Fruit fly (Drosophila melanogaster) whole organism, embryonic: ENCODE results near the gene CG15537.

ENCODE experiments used
- CoRest ChIP-seq: fragments of 200-800 bp; sonication (Bioruptor generic); optimal IDR thresholded peaks from 3 replicates; lab custom pipeline; 2018; ENCODE audit warnings: missing biosample characterization, mild to moderate bottlenecking, missing genetic modification characterization, moderate library complexity
- Eip74EF ChIP-seq, 2 experiments: fragments of 200-800 bp in 1 of 2; fragments of >200 bp in 1 of 2; sonication (Bioruptor generic) in 1 of 2; optimal IDR thresholded peaks; 2 replicates each; lab custom pipeline; 2017 to 2019; ENCODE audit warnings: missing biosample characterization in 2 of 2, missing genetic modification characterization in 2 of 2, mild to moderate bottlenecking in 1 of 2, moderate library complexity in 1 of 2
- Ets97D ChIP-seq: fragments of 200-800 bp; sonication (Bioruptor generic); optimal IDR thresholded peaks from 3 replicates; lab custom pipeline; 2016; ENCODE audit warnings: missing biosample characterization, missing genetic modification characterization
- br ChIP-seq: fragments of >200 bp; optimal IDR thresholded peaks from 2 replicates; lab custom pipeline; 2017
- cad ChIP-seq: fragments of >200 bp; optimal IDR thresholded peaks from 2 replicates; lab custom pipeline; 2017; ENCODE audit warnings: missing biosample characterization, missing genetic modification characterization
- chinmo ChIP-seq: fragments of 200-800 bp; sonication (Bioruptor generic); IDR thresholded peaks from 4 replicates; pipeline ENCODE4 v1.3.6; 2022; ENCODE audit warnings: missing biosample characterization, missing genetic modification characterization; ENCODE audit not compliant: partially characterized antibody
- nerfin-1 ChIP-seq: fragments of 200-800 bp; sonication (Bioruptor generic); optimal IDR thresholded peaks from 3 replicates; lab custom pipeline; 2019; ENCODE audit warnings: missing biosample characterization, mild to moderate bottlenecking, missing genetic modification characterization, moderate library complexity
- odd ChIP-seq: fragments of 200-800 bp; sonication (Bioruptor generic); optimal IDR thresholded peaks from 2 replicates; lab custom pipeline; 2017; ENCODE audit warnings: missing biosample characterization, mild to moderate bottlenecking, missing genetic modification characterization

- no peak for TF ChIP-seq CoRest (tag; lab: Kevin White, UChicago)
- no peak for TF ChIP-seq Eip74EF (GFP tag; optimal IDR thresholded peaks at IDR 0.05; lab: Kevin White, UChicago)
- peak; percentile 49 for TF ChIP-seq Ets97D (GFP tag; lab: Kevin White, UChicago)
- 0 out of 4 replicates have a peak, but pooled peaks have one; percentile 6 for TF ChIP-seq chinmo (GFP tag; lab: Robert Waterston, UW)
- no peak for TF ChIP-seq nerfin-1
- no peak for TF ChIP-seq cad (GFP tag; lab: Kevin White, UChicago)
- TF ChIP-seq odd (GFP tag; lab: Kevin White, UChicago) = no peak
- no peak for TF ChIP-seq br (lab: Kevin White, UChicago)
Observed at dm6 chr3R:30423695-30424094, 19.7 kb downstream of the CG15537 start, which contains the start of the genes CG15535 and mRpS18C.
